Fruit fly (Drosophila melanogaster): ENCODE results near the gene fig.

DNA sequence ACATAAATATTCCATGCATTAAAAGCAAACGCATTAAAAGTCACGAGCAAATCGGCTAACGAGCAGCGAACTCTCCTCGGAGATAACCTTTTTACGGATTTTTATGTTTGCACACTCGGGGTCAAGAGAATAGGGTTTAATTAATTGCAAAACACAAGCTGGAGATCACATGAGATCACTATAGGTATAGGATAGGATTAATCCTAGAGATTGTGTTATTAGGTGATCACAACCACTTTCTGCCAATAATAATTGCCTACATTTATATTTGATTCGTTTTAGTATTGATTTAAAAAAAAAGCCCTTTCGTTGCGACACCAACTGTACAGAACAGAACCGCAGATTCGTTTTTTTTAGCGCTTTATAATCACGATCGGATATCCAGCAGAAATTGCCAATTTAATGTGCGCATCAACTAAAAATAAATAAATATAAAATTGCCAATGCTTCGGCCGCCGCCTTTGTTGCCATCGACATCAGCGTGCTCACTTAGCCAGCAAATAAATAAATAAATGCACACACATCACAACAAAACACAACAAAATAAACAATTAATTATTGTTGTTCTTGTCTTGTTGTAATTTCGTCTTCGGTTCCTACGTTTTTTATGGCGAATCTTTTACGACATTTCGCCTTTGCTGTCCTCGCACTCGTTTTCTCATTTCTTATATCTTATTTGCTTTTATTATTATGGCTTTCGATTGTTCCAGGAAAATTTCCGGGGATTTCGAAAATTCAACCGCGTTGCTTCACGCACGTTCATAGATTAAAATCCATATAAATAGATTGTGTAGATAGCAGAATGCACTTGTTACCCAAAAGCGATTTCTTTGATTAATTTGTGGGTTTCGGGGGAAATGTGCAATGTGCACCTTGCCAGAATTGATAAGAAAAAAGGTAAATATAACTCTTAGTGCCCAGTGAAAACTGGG lies 4.2 kb downstream of the fig start:
- TF ChIP-seq ttk (optimal IDR thresholded peaks at IDR 0.05) (no peak), insv (optimal IDR thresholded peaks at IDR 0.05) (no peak), h (optimal IDR thresholded peaks at IDR 0.05) (no peak), psq (optimal IDR thresholded peaks at IDR 0.05) (no peak)

All from Kc167 (cell line).